Worm (Caenorhabditis elegans) whole organism, L1 larva: ENCODE data around the gene F58A3.3.
A peak's percentile ranks its signal among the peaks of the same experiment; 100 is the strongest.

Experiments used
- aha-1 ChIP-seq: fragments of 150-350 bp; optimal IDR thresholded peaks from 2 replicates; lab custom pipeline; 2014; ENCODE audit warnings: missing biosample characterization, missing genetic modification characterization
- blmp-1 ChIP-seq: fragments of 150-350 bp; optimal IDR thresholded peaks from 2 replicates; lab custom pipeline; 2014; ENCODE audit warnings: missing biosample characterization, missing genetic modification characterization
- ceh-63 ChIP-seq: fragments of 200-800 bp; sonication (Bioruptor generic); optimal IDR thresholded peaks from 2 replicates; lab custom pipeline; 2018; ENCODE audit warnings: mild to moderate bottlenecking, missing genetic modification characterization, missing compliant biosample characterization
- ceh-8 ChIP-seq: fragments of 200-800 bp; sonication (Bioruptor generic); optimal IDR thresholded peaks from 2 replicates; lab custom pipeline; 2018; ENCODE audit warnings: mild to moderate bottlenecking, missing genetic modification characterization, moderate library complexity, missing compliant biosample characterization
- ceh-82 ChIP-seq, 3 experiments: fragments of 150-350 bp in 1 of 3; sonication (generic microtip) in 2 of 3; optimal IDR thresholded peaks; 2 replicates each; lab custom pipeline; 2014 to 2017; ENCODE audit warnings: missing biosample characterization in 3 of 3, missing genetic modification characterization in 3 of 3
- dsc-1 ChIP-seq: sonication (generic microtip); optimal IDR thresholded peaks from 2 replicates; lab custom pipeline; 2016; ENCODE audit warnings: mild to moderate bottlenecking, missing genetic modification characterization, missing compliant biosample characterization
- efl-1 ChIP-seq, 4 experiments: fragments of 150-350 bp; optimal IDR thresholded peaks in 3 of 4; peaks in 1 of 4; 1 replicate in 1 of 4; 2 replicates in 3 of 4; lab custom pipeline; 2014; ENCODE audit warnings: missing biosample characterization in 2 of 4, missing genetic modification characterization in 2 of 4, missing genetic modification reagents in 2 of 4
- efl-3 ChIP-seq: fragments of 200-800 bp; sonication (Bioruptor generic); optimal IDR thresholded peaks from 2 replicates; lab custom pipeline; 2018; ENCODE audit warnings: mild to moderate bottlenecking, missing genetic modification characterization, missing compliant biosample characterization
- egl-13 ChIP-seq: sonication (generic microtip); optimal IDR thresholded peaks from 2 replicates; lab custom pipeline; 2016; ENCODE audit warnings: missing genotype, missing genetic modification reagents, missing genetic modification characterization, missing compliant biosample characterization
- egl-27 ChIP-seq, 2 experiments: fragments of 150-350 bp in 1 of 2; sonication (generic microtip); optimal IDR thresholded peaks; 3 replicates each; lab custom pipeline; 2017 to 2018; ENCODE audit warnings: missing biosample characterization in 2 of 2, missing genetic modification characterization in 2 of 2, missing genetic modification reagents in 2 of 2
- elt-2 ChIP-seq: sonication (generic microtip); optimal IDR thresholded peaks from 2 replicates; lab custom pipeline; 2016; ENCODE audit warnings: missing genetic modification characterization, mild to moderate bottlenecking, inconsistent platforms, missing compliant biosample characterization, missing genetic modification reagents
- elt-3 ChIP-seq, 6 experiments: fragments of 150-350 bp in 1 of 6; sonication (generic microtip); optimal IDR thresholded peaks; 2 replicates each; lab custom pipeline; 2017 to 2018; ENCODE audit warnings: missing biosample characterization in 6 of 6, missing genetic modification characterization in 6 of 6, inconsistent platforms in 1 of 6
- fos-1 ChIP-seq: fragments of 150-350 bp; optimal IDR thresholded peaks from 2 replicates; lab custom pipeline; 2014; ENCODE audit warnings: missing biosample characterization, missing genetic modification characterization
- grh-1 ChIP-seq: fragments of 200-800 bp; sonication (Bioruptor generic); IDR thresholded peaks from 2 replicates; pipeline ENCODE4 v1.3.6; 2022; ENCODE audit warnings: missing genetic modification reagents, missing genetic modification characterization, missing compliant biosample characterization
- hlh-17 ChIP-seq: fragments of 200-800 bp; sonication (Bioruptor generic); optimal IDR thresholded peaks from 2 replicates; lab custom pipeline; 2018; ENCODE audit warnings: missing genetic modification characterization, mild to moderate bottlenecking, missing compliant biosample characterization, moderate library complexity, borderline replicate concordance
- irx-1 ChIP-seq: sonication (generic microtip); optimal IDR thresholded peaks from 2 replicates; lab custom pipeline; 2016; ENCODE audit warnings: missing genetic modification characterization, missing compliant biosample characterization
- lin-14 ChIP-seq: fragments of 200-800 bp; sonication (Bioruptor generic); optimal IDR thresholded peaks from 2 replicates; lab custom pipeline; 2018; ENCODE audit warnings: mild to moderate bottlenecking, missing genetic modification characterization, moderate library complexity, missing compliant biosample characterization
- lin-35 ChIP-seq, 2 experiments: fragments of 150-350 bp; optimal IDR thresholded peaks; 2 replicates each; lab custom pipeline; 2014; ENCODE audit warnings: missing biosample characterization in 2 of 2, missing genetic modification characterization in 2 of 2, missing genetic modification reagents in 2 of 2
- lin-39 ChIP-seq: fragments of 150-350 bp; optimal IDR thresholded peaks from 2 replicates; lab custom pipeline; 2014; ENCODE audit warnings: missing biosample characterization, missing genetic modification reagents, missing genetic modification characterization
- lir-3 ChIP-seq: sonication (generic microtip); optimal IDR thresholded peaks from 2 replicates; lab custom pipeline; 2016; ENCODE audit warnings: mild to moderate bottlenecking, missing genetic modification characterization, moderate library complexity, missing compliant biosample characterization; ENCODE audit not compliant: poor library complexity
- lsy-2 ChIP-seq, 2 experiments: fragments of 150-350 bp; optimal IDR thresholded peaks; 2 replicates each; lab custom pipeline; 2014; ENCODE audit warnings: missing biosample characterization in 2 of 2, missing genetic modification characterization in 2 of 2
- mab-9 ChIP-seq: fragments of 200-800 bp; sonication (Bioruptor generic); IDR thresholded peaks from 2 replicates; pipeline ENCODE4 v1.3.6; 2022; ENCODE audit warnings: missing genetic modification reagents, missing genetic modification characterization, missing compliant biosample characterization
- mdl-1 ChIP-seq, 2 experiments: fragments of 150-350 bp; optimal IDR thresholded peaks; 2 replicates each; lab custom pipeline; 2014 to 2017; ENCODE audit warnings: missing biosample characterization in 2 of 2, missing genetic modification characterization in 2 of 2, inconsistent platforms in 1 of 2
- nhr-12 ChIP-seq: sonication (generic microtip); optimal IDR thresholded peaks from 2 replicates; lab custom pipeline; 2017; ENCODE audit warnings: missing biosample characterization, missing genetic modification characterization
- nhr-19 ChIP-seq: fragments of 200-800 bp; sonication (Bioruptor generic); conservative IDR thresholded peaks from 2 replicates; pipeline ENCODE4 v1.3.6; 2022; ENCODE audit warnings: missing genetic modification characterization, missing compliant biosample characterization
- nhr-20 ChIP-seq: sonication (generic microtip); optimal IDR thresholded peaks from 2 replicates; lab custom pipeline; 2016; ENCODE audit warnings: mild to moderate bottlenecking, missing genetic modification characterization, missing compliant biosample characterization
- nhr-71 ChIP-seq: sonication (generic microtip); optimal IDR thresholded peaks from 2 replicates; lab custom pipeline; 2016; ENCODE audit warnings: mild to moderate bottlenecking, missing genetic modification characterization, moderate library complexity, missing compliant biosample characterization
- nhr-76 ChIP-seq: sonication (generic microtip); optimal IDR thresholded peaks from 2 replicates; lab custom pipeline; 2017; ENCODE audit warnings: missing biosample characterization, missing genetic modification characterization
- nhr-77 ChIP-seq: fragments of 150-350 bp; optimal IDR thresholded peaks from 2 replicates; lab custom pipeline; 2014; ENCODE audit warnings: missing biosample characterization, missing genetic modification characterization
- nhr-84 ChIP-seq: sonication (generic microtip); optimal IDR thresholded peaks from 2 replicates; lab custom pipeline; 2017; ENCODE audit warnings: missing biosample characterization, missing genetic modification characterization
- nhr-85 ChIP-seq: sonication (generic microtip); peaks from one replicate; lab custom pipeline; 2016; ENCODE audit warnings: missing genetic modification characterization, inconsistent platforms, missing compliant biosample characterization
- pax-3 ChIP-seq: fragments of 200-800 bp; sonication (Bioruptor generic); optimal IDR thresholded peaks from 2 replicates; lab custom pipeline; 2018; ENCODE audit warnings: mild to moderate bottlenecking, missing genetic modification characterization, moderate library complexity, missing compliant biosample characterization
- pqm-1 ChIP-seq: sonication (generic microtip); optimal IDR thresholded peaks from 3 replicates; lab custom pipeline; 2017; ENCODE audit warnings: missing biosample characterization, missing genetic modification characterization
- skn-1 ChIP-seq: fragments of 150-350 bp; optimal IDR thresholded peaks from 2 replicates; lab custom pipeline; 2014; ENCODE audit warnings: missing biosample characterization, missing genetic modification characterization
- snu-23 ChIP-seq: sonication (generic microtip); optimal IDR thresholded peaks from 2 replicates; lab custom pipeline; 2016; ENCODE audit warnings: missing genetic modification characterization, missing compliant biosample characterization
- sptf-1 ChIP-seq: fragments of 150-350 bp; optimal IDR thresholded peaks from 2 replicates; lab custom pipeline; 2014; ENCODE audit warnings: missing biosample characterization, missing genetic modification characterization
- swsn-7 ChIP-seq: sonication (generic microtip); optimal IDR thresholded peaks from 2 replicates; lab custom pipeline; 2016; ENCODE audit warnings: missing genetic modification characterization, missing compliant biosample characterization
- tlp-1 ChIP-seq: fragments of 150-350 bp; optimal IDR thresholded peaks from 2 replicates; lab custom pipeline; 2014; ENCODE audit warnings: missing biosample characterization, missing genetic modification characterization
- unc-30 ChIP-seq: sonication (generic microtip); optimal IDR thresholded peaks from 2 replicates; lab custom pipeline; 2017; ENCODE audit warnings: missing biosample characterization, missing genetic modification characterization
- unc-86 ChIP-seq: sonication (generic microtip); optimal IDR thresholded peaks from 2 replicates; lab custom pipeline; 2016; ENCODE audit warnings: missing genetic modification characterization, missing compliant biosample characterization
- unc-98 ChIP-seq: fragments of 200-800 bp; sonication (Bioruptor generic); IDR thresholded peaks from 2 replicates; pipeline ENCODE4 v1.3.6; 2022; ENCODE audit warnings: missing genetic modification characterization, missing compliant biosample characterization
- xbp-1 ChIP-seq: sonication (generic microtip); optimal IDR thresholded peaks from 2 replicates; lab custom pipeline; 2016; ENCODE audit warnings: missing genetic modification characterization, missing compliant biosample characterization
- zip-4 ChIP-seq: fragments of 200-800 bp; sonication (Bioruptor generic); optimal IDR thresholded peaks from 2 replicates; lab custom pipeline; 2018; ENCODE audit warnings: mild to moderate bottlenecking, missing genetic modification characterization, moderate library complexity, missing compliant biosample characterization
- ztf-11 ChIP-seq, 2 experiments: sonication (generic microtip); optimal IDR thresholded peaks; 2 replicates each; lab custom pipeline; 2016 to 2017; ENCODE audit warnings: missing genetic modification characterization in 2 of 2, missing biosample characterization in 1 of 2, missing compliant biosample characterization in 1 of 2

F58A3.3 gene

ce11 chrX:11036114-11037087, 24.0 kb downstream of the F58A3.3 start:
- TF ChIP-seq mab-9 (GFP tag; lab: Robert Waterston, UW) (no peak), nhr-20 (tag; lab: Kevin White, UChicago) (peak; percentile 12), snu-23 (peak; percentile 43), pqm-1 (tag; lab: Kevin White, UChicago) (no peak), nhr-19 (GFP tag; lab: Robert Waterston, UW) (no peak), grh-1 (GFP tag; lab: Robert Waterston, UW) (peak; percentile 78), unc-98 (GFP tag; lab: Robert Waterston, UW) (no peak), elt-2 (tag; lab: Kevin White, UChicago) (peak; percentile 82), nhr-85 (tag; lab: Kevin White, UChicago) (peak; percentile 68), ztf-11 (tag; optimal IDR thresholded peaks at IDR 0.05; lab: Kevin White, UChicago) (no peak), egl-13 (tag; lab: Kevin White, UChicago) (no peak), nhr-12 (no peak), swsn-7 (peak; percentile 8), nhr-84 (tag; lab: Kevin White, UChicago) (no peak), ceh-63 (GFP tag; lab: Kevin White, UChicago) (no peak), lsy-2 (tag; optimal IDR thresholded peaks at IDR 0.05; lab: Kevin White, UChicago) (peak in 1 of 2 experiments; percentile 11), lir-3 (tag; lab: Kevin White, UChicago) (peak; percentile 6), hlh-17 (GFP tag; lab: Kevin White, UChicago) (no peak), mdl-1 (tag; optimal IDR thresholded peaks at IDR 0.05; lab: Kevin White, UChicago) (no peak), pax-3 (no peak), tlp-1 (tag; lab: Kevin White, UChicago) (no peak), egl-27 (tag; optimal IDR thresholded peaks at IDR 0.05; lab: Kevin White, UChicago) (no peak), lin-14 (no peak), nhr-76 (tag; lab: Kevin White, UChicago) (no peak), aha-1 (tag; lab: Kevin White, UChicago) (no peak), efl-1 (optimal IDR thresholded peaks at IDR 0.05; lab: Kevin White, UChicago) (peak in 1 of 2 experiments; percentile 6), efl-1 (GFP tag; optimal IDR thresholded peaks at IDR 0.05 in 1 of 2; lab: Kevin White, UChicago) (no peak), lin-35 (GFP tag; optimal IDR thresholded peaks at IDR 0.05; lab: Kevin White, UChicago) (peak in 1 of 2 experiments; percentile 3), elt-3 (tag; optimal IDR thresholded peaks at IDR 0.05; lab: Kevin White, UChicago) (peak in 1 of 6 experiments; percentile 27), nhr-71 (tag; lab: Kevin White, UChicago) (no peak), blmp-1 (tag; lab: Kevin White, UChicago) (peak; percentile 99)

ce11 chrX:11038221-11038620, 25.8 kb downstream of the F58A3.3 start:
- peak; percentile 38 for TF ChIP-seq dsc-1 (tag; lab: Kevin White, UChicago)
- no peak for TF ChIP-seq unc-86 (tag; lab: Kevin White, UChicago)
- TF ChIP-seq lin-14: peak; percentile 26
- TF ChIP-seq efl-1 (optimal IDR thresholded peaks at IDR 0.05; lab: Kevin White, UChicago): no peak
- peak in 1 of 2 experiments; percentile 56 for TF ChIP-seq efl-1 (GFP tag; optimal IDR thresholded peaks at IDR 0.05 in 1 of 2; lab: Kevin White, UChicago)

ce11 chrX:11042777-11043176, 30.3 kb downstream of the F58A3.3 start, which contains the start of gene C09F12.3:
TSS of gene C09F12.3 (minus strand) at chrX:11042877.
- TF ChIP-seq egl-27 (tag; optimal IDR thresholded peaks at IDR 0.05; lab: Kevin White, UChicago) (no peak), grh-1 (GFP tag; lab: Robert Waterston, UW) (no peak), lin-14 (no peak), lin-39 (tag; lab: Kevin White, UChicago) (no peak), irx-1 (tag; lab: Kevin White, UChicago) (no peak), swsn-7 (no peak), efl-3 (GFP tag; lab: Kevin White, UChicago) (no peak), unc-98 (GFP tag; lab: Robert Waterston, UW) (no peak), unc-30 (no peak), skn-1 (no peak), zip-4 (GFP tag; lab: Kevin White, UChicago) (no peak), xbp-1 (tag; lab: Kevin White, UChicago) (no peak), nhr-77 (tag; lab: Kevin White, UChicago) (no peak), sptf-1 (tag; lab: Kevin White, UChicago) (no peak), fos-1 (tag; lab: Kevin White, UChicago) (no peak), ceh-82 (tag; optimal IDR thresholded peaks at IDR 0.05; lab: Kevin White, UChicago) (no peak), nhr-20 (tag; lab: Kevin White, UChicago) (no peak), ceh-8 (no peak)
